Fruit fly (Drosophila melanogaster): Measurements from ENCODE around the gene Es2.

Gene Es2

DNA sequence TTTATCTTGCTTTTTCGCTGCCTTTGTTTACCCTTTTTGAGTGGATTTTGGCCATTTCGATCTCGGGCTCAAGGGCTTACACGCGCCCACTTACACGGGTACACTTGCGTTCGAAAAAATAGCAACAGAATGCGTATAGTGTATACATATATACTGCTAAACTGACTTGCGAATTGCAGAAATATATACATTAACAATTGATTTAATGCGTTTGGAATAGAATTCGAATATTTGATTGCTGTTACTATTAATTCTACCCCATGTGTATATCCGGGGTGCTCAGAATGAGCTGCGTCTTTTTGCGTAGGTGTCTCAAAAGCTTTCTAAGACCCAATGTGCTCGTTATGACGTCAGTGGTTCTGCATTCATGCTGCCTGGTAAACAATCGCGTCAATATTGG, 32.2 kb downstream of the Es2 start:
- TF ChIP-seq ey (GFP tag; optimal IDR thresholded peaks at IDR 0.05) (no peak), br (GFP tag; optimal IDR thresholded peaks at IDR 0.05) (no peak), GATAd (GFP tag; optimal IDR thresholded peaks at IDR 0.05) (no peak), rgr (GFP tag; optimal IDR thresholded peaks at IDR 0.05) (peak; percentile 9), Dfd (GFP tag; optimal IDR thresholded peaks at IDR 0.05) (no peak), h (GFP tag; optimal IDR thresholded peaks at IDR 0.05) (no peak), lola (GFP tag; optimal IDR thresholded peaks at IDR 0.05) (no peak), fru (GFP tag; optimal IDR thresholded peaks at IDR 0.05) (peak; percentile 24), dsf (GFP tag; optimal IDR thresholded peaks at IDR 0.05; ENCODE audit: borderline replicate concordance) (no peak), Rel (GFP tag; optimal IDR thresholded peaks at IDR 0.05) (no peak), Rel (tag; optimal IDR thresholded peaks at IDR 0.05) (no peak), pan (optimal IDR thresholded peaks at IDR 0.05) (no peak)

- TF ChIP-seq Abd-B (GFP tag; optimal IDR thresholded peaks at IDR 0.05), result no peak
- no peak for TF ChIP-seq Hr78 (GFP tag; optimal IDR thresholded peaks at IDR 0.05)
- no peak for TF ChIP-seq Jra (GFP tag; optimal IDR thresholded peaks at IDR 0.05)
- no peak for TF ChIP-seq Hr83 (GFP tag; optimal IDR thresholded peaks at IDR 0.05; ENCODE audit: poor library complexity, severe bottlenecking)
- no peak for TF ChIP-seq ey (GFP tag; optimal IDR thresholded peaks at IDR 0.05)
- TF ChIP-seq foxo (GFP tag; optimal IDR thresholded peaks at IDR 0.05), result no peak
- TF ChIP-seq psq (GFP tag; optimal IDR thresholded peaks at IDR 0.05), result no peak
- no peak for TF ChIP-seq sage (GFP tag; optimal IDR thresholded peaks at IDR 0.05)
- TF ChIP-seq Myc (optimal IDR thresholded peaks at IDR 0.05), result no peak
- TF ChIP-seq jim (GFP tag; optimal IDR thresholded peaks at IDR 0.05), result no peak
- TF ChIP-seq br (GFP tag; optimal IDR thresholded peaks at IDR 0.05), result no peak
- no peak for TF ChIP-seq Mio (GFP tag; optimal IDR thresholded peaks at IDR 0.05)
- no peak for TF ChIP-seq CG32264 (GFP tag; optimal IDR thresholded peaks at IDR 0.05)
These were observed 35.1 kb downstream of the Es2 start for dm6 chrX:8496362-8496761.

- TF ChIP-seq br (GFP tag; optimal IDR thresholded peaks at IDR 0.05), result no peak
- TF ChIP-seq HLH106 (tag; optimal IDR thresholded peaks at IDR 0.05), result no peak
- TF ChIP-seq rgr (GFP tag; optimal IDR thresholded peaks at IDR 0.05), result peak; percentile 20
- no peak for TF ChIP-seq psq (GFP tag; optimal IDR thresholded peaks at IDR 0.05)
- TF ChIP-seq GATAd (GFP tag; optimal IDR thresholded peaks at IDR 0.05), result no peak
- no peak for TF ChIP-seq tai (GFP tag; optimal IDR thresholded peaks at IDR 0.05)
- TF ChIP-seq pan (optimal IDR thresholded peaks at IDR 0.05), result no peak
- peak; percentile 12 for TF ChIP-seq ey (GFP tag; optimal IDR thresholded peaks at IDR 0.05)
- peak in 1 of 2 experiments; percentile 31 for TF ChIP-seq foxo (GFP tag; optimal IDR thresholded peaks at IDR 0.05)
- peak; percentile 71 for TF ChIP-seq h (GFP tag; optimal IDR thresholded peaks at IDR 0.05)
- TF ChIP-seq Rel (GFP tag; optimal IDR thresholded peaks at IDR 0.05), result no peak
- TF ChIP-seq Rel (tag; optimal IDR thresholded peaks at IDR 0.05), result peak; percentile 75
- peak; percentile 35 for TF ChIP-seq fru (GFP tag; optimal IDR thresholded peaks at IDR 0.05)
These were observed 36.4 kb downstream of the Es2 start for dm6 chrX:8497604-8498232.

dm6 chrX:8499151-8499550, 37.9 kb downstream of the Es2 start:
- TF ChIP-seq rgr (GFP tag; optimal IDR thresholded peaks at IDR 0.05) (peak; percentile 7), Dif (GFP tag; optimal IDR thresholded peaks at IDR 0.05; ENCODE audit: partially characterized antibody) (no peak), lola (GFP tag; optimal IDR thresholded peaks at IDR 0.05) (no peak)

DNA sequence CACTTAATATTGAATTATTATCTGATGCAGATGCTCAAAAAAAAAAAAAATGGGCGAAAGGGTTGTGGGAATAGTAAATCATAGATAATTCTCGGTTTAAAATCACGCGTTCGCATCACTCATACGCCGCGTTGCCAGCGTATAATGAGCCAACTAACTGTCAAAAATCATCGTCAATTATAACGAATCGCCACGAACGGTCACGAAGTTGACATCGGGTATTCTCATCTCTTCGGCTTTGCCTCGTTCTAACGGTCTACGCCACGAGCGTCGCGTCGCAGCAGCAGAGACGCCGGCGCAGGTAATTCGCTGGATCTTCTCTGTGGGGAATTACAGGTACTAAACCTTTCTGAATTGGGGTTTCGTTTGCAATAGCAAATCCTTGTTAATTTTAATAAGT, 40.1 kb downstream of the Es2 start:
- TF ChIP-seq dl (GFP tag; optimal IDR thresholded peaks at IDR 0.05; ENCODE audit: insufficient read depth in 1 of 2, partially characterized antibody in 2 of 2), result no peak
- no peak for TF ChIP-seq foxo (GFP tag; optimal IDR thresholded peaks at IDR 0.05)
- TF ChIP-seq OdsH (GFP tag; optimal IDR thresholded peaks at IDR 0.05), result no peak
- TF ChIP-seq HLH106 (tag; optimal IDR thresholded peaks at IDR 0.05), result no peak
- TF ChIP-seq CG9705 (GFP tag; optimal IDR thresholded peaks at IDR 0.05), result no peak
- TF ChIP-seq psq (GFP tag; optimal IDR thresholded peaks at IDR 0.05), result no peak
- TF ChIP-seq CrebA (GFP tag; optimal IDR thresholded peaks at IDR 0.05; ENCODE audit: borderline replicate concordance), result no peak
- no peak for TF ChIP-seq br (GFP tag; optimal IDR thresholded peaks at IDR 0.05)
- TF ChIP-seq Mio (GFP tag; optimal IDR thresholded peaks at IDR 0.05), result no peak
- TF ChIP-seq jim (GFP tag; optimal IDR thresholded peaks at IDR 0.05), result no peak
- TF ChIP-seq sv (GFP tag; optimal IDR thresholded peaks at IDR 0.05), result no peak
- no peak for TF ChIP-seq sage (GFP tag; optimal IDR thresholded peaks at IDR 0.05)
- no peak for TF ChIP-seq brk (GFP tag; optimal IDR thresholded peaks at IDR 0.05)
- TF ChIP-seq Myc (optimal IDR thresholded peaks at IDR 0.05), result no peak
- TF ChIP-seq woc (GFP tag; optimal IDR thresholded peaks at IDR 0.05), result no peak
- no peak for TF ChIP-seq h (GFP tag; optimal IDR thresholded peaks at IDR 0.05)
- TF ChIP-seq Dif (GFP tag; optimal IDR thresholded peaks at IDR 0.05; ENCODE audit: partially characterized antibody), result no peak
